Worm (Caenorhabditis elegans): ENCODE data around the gene ZK105.13.

DNA sequence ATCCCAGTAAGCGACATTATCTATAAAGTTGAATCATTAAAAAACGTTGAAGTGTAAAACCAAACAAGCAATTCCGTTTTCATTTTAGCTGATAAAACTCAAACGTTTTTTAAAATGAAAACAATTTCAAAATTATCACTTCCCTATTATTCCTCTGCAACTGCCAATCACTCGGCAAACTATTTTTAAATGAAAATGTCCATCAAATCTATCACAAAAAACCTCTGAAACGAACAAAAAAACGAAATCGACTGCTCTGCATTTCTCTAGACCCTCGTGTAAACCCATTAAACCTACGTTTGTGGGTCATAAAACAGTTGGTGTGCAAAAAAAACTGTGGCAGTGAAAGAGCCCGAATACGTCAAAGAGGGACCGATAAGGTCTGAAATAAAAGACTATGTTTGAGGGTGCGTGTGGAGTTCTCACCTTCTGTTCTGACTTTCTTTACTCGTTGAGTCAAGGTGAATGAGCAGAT, 29.6 kb upstream of the ZK105.13 start, which contains the start of gene fbxl-5:
- no peak for TF ChIP-seq nhr-20 (tag; optimal IDR thresholded peaks at IDR 0.05)
- no peak for TF ChIP-seq unc-130 (tag; optimal IDR thresholded peaks at IDR 0.05)
- TF ChIP-seq hpl-2 (GFP tag; optimal IDR thresholded peaks at IDR 0.05) = no peak
- no peak for TF ChIP-seq mdl-1 (tag; optimal IDR thresholded peaks at IDR 0.05)
- TF ChIP-seq unc-86 (tag; optimal IDR thresholded peaks at IDR 0.05) = no peak
- TF ChIP-seq mab-9 (GFP tag; IDR thresholded peaks at IDR 0.05) = no peak
- TF ChIP-seq unc-62 (GFP tag; optimal IDR thresholded peaks at IDR 0.05) = no peak
- no peak for TF ChIP-seq egl-27 (tag; optimal IDR thresholded peaks at IDR 0.05)
- no peak for TF ChIP-seq sptf-1 (tag; optimal IDR thresholded peaks at IDR 0.05)
- no peak for TF ChIP-seq Y116A8C.19 (tag; optimal IDR thresholded peaks at IDR 0.05; ENCODE audit: borderline replicate concordance)
